Worm (Caenorhabditis elegans): ENCODE measurements around the gene str-130.

Gene str-130

ce11 chrV:8090595-8090994 lies at the start of gene str-130:
TSS of gene str-130 (minus strand) at chrV:8090695.
- TF ChIP-seq ZK337.2 (GFP tag; IDR thresholded peaks at IDR 0.05) (no peak), ceh-44 (GFP tag; IDR thresholded peaks at IDR 0.05) (no peak), sdz-12 (GFP tag; optimal IDR thresholded peaks at IDR 0.05) (no peak), jun-1 (tag; optimal IDR thresholded peaks at IDR 0.05) (no peak), Y105C5A.15 (GFP tag; IDR thresholded peaks at IDR 0.05) (no peak), lin-1 (GFP tag; IDR thresholded peaks at IDR 0.05) (no peak), daf-12 (tag; optimal IDR thresholded peaks at IDR 0.05) (no peak), ctbp-1 (GFP tag; IDR thresholded peaks at IDR 0.05) (no peak)

ce11 chrV:8132926-8133325 lies 42.4 kb upstream of the str-130 start, which contains the start of gene D1014.4:
TSS of gene D1014.4 (plus strand) at chrV:8133226.
- TF ChIP-seq unc-39 (tag; optimal IDR thresholded peaks at IDR 0.05) (no peak), dve-1 (tag; optimal IDR thresholded peaks at IDR 0.05; ENCODE audit: insufficient read depth) (peak; percentile 5), daf-16 (GFP tag; optimal IDR thresholded peaks at IDR 0.05) (no peak), daf-16 (tag; optimal IDR thresholded peaks at IDR 0.05) (peak; percentile 67), lsy-2 (tag; optimal IDR thresholded peaks at IDR 0.05) (no peak), hlh-30 (tag; optimal IDR thresholded peaks at IDR 0.05; ENCODE audit: insufficient read depth) (peak; percentile 46)

- TF ChIP-seq lin-38 (GFP tag; IDR thresholded peaks at IDR 0.05): 0 out of 2 replicates have a peak, but pooled peaks have one; percentile 17
- no peak for TF ChIP-seq mxl-3 (GFP tag; optimal IDR thresholded peaks at IDR 0.05)
- TF ChIP-seq snpc-4 (tag; optimal IDR thresholded peaks at IDR 0.05): no peak
- TF ChIP-seq nhr-48 (tag; optimal IDR thresholded peaks at IDR 0.05): no peak
- TF ChIP-seq lin-15B (tag; optimal IDR thresholded peaks at IDR 0.05): no peak
- TF ChIP-seq cey-2 (tag; optimal IDR thresholded peaks at IDR 0.05; ENCODE audit: borderline replicate concordance, insufficient read depth): no peak
- no peak for TF ChIP-seq Y48G9A.11 (GFP tag; IDR thresholded peaks at IDR 0.05)
- peak; percentile 3 for TF ChIP-seq ama-1 (optimal IDR thresholded peaks at IDR 0.05)
- 0 out of 2 replicates have a peak, but pooled peaks have one; percentile 20 for TF ChIP-seq zfp-3 (GFP tag; conservative IDR thresholded peaks at IDR 0.05)
- no peak for TF ChIP-seq tra-1 (GFP tag; IDR thresholded peaks at IDR 0.05)
- TF ChIP-seq T26A8.4 (GFP tag; IDR thresholded peaks at IDR 0.05): peak; percentile 36; the same call in 1 of the 2 replicates
- no peak for TF ChIP-seq set-16 (GFP tag; IDR thresholded peaks at IDR 0.05)
- no peak for TF ChIP-seq vab-7 (GFP tag; IDR thresholded peaks at IDR 0.05)
- no peak for TF ChIP-seq skn-1 (tag; optimal IDR thresholded peaks at IDR 0.05)
- TF ChIP-seq hif-1 (tag; optimal IDR thresholded peaks at IDR 0.05): no peak
Measured at ce11 chrV:8131628-8132027, 41.1 kb upstream of the str-130 start.

- no peak for TF ChIP-seq ztf-11 (tag; optimal IDR thresholded peaks at IDR 0.05)
- no peak for TF ChIP-seq zfp-2 (tag; optimal IDR thresholded peaks at IDR 0.05)
- no peak for TF ChIP-seq R02D3.7 (tag; optimal IDR thresholded peaks at IDR 0.05)
- no peak for TF ChIP-seq daf-16 (GFP tag; optimal IDR thresholded peaks at IDR 0.05)
- no peak for TF ChIP-seq daf-16 (tag; optimal IDR thresholded peaks at IDR 0.05)
- no peak for TF ChIP-seq daf-19 (GFP tag; conservative IDR thresholded peaks at IDR 0.05)
- TF ChIP-seq D1046.2 (GFP tag; IDR thresholded peaks at IDR 0.05): no peak
- TF ChIP-seq daf-8 (GFP tag; IDR thresholded peaks at IDR 0.05): no peak
- no peak for TF ChIP-seq arid-1 (GFP tag; conservative IDR thresholded peaks at IDR 0.05)
- no peak for TF ChIP-seq ama-1 (optimal IDR thresholded peaks at IDR 0.05)
- no peak for TF ChIP-seq daf-12 (tag; optimal IDR thresholded peaks at IDR 0.05)
- TF ChIP-seq egl-27 (tag; optimal IDR thresholded peaks at IDR 0.05): no peak
- TF ChIP-seq ceh-28 (tag; optimal IDR thresholded peaks at IDR 0.05): no peak
Measured at ce11 chrV:8130812-8131211, 40.3 kb upstream of the str-130 start.

Data from whole organism, L4 larva.